Fruit fly (Drosophila melanogaster) whole organism, embryonic: ENCODE results near the gene Or85a.
A peak's percentile ranks its signal among the peaks of the same experiment; 100 is the strongest.

Experiments
- ATbp ChIP-seq: fragments of 200-800 bp; sonication (Bioruptor generic); optimal IDR thresholded peaks from 2 replicates; lab custom pipeline; 2017; ENCODE audit warnings: missing biosample characterization, mild to moderate bottlenecking, missing genetic modification characterization, missing genetic modification reagents
- Atf6 ChIP-seq: fragments of 200-800 bp; sonication (Bioruptor generic); IDR thresholded peaks from 2 replicates; pipeline ENCODE4 v1.3.6; 2022; ENCODE audit warnings: missing biosample characterization, missing genetic modification characterization
- CG10147 ChIP-seq: fragments of 200-800 bp; sonication (Bioruptor generic); optimal IDR thresholded peaks from 2 replicates; lab custom pipeline; 2019; ENCODE audit warnings: missing biosample characterization, mild to moderate bottlenecking, missing genetic modification characterization, moderate library complexity
- CG11247 ChIP-seq: fragments of 200-800 bp; sonication (Bioruptor generic); IDR thresholded peaks from 2 replicates; pipeline ENCODE4 v1.3.6; 2022; ENCODE audit warnings: missing biosample characterization, missing genetic modification characterization
- CG11696 ChIP-seq: fragments of 200-800 bp; sonication (Bioruptor generic); IDR thresholded peaks from 2 replicates; pipeline ENCODE4 v1.3.6; 2022; ENCODE audit warnings: missing biosample characterization, missing genetic modification characterization
- CG12104 ChIP-seq: fragments of 200-800 bp; sonication (Bioruptor generic); optimal IDR thresholded peaks from 3 replicates; lab custom pipeline; 2016; ENCODE audit warnings: missing biosample characterization, missing genetic modification characterization
- CG1602 ChIP-seq: fragments of 200-800 bp; sonication (Bioruptor generic); optimal IDR thresholded peaks from 3 replicates; lab custom pipeline; 2016; ENCODE audit warnings: missing biosample characterization, missing genetic modification characterization
- CG17186 ChIP-seq: fragments of 200-800 bp; sonication (Bioruptor generic); optimal IDR thresholded peaks from 3 replicates; lab custom pipeline; 2017; ENCODE audit warnings: missing biosample characterization, missing genetic modification reagents, missing genetic modification characterization
- CG17829 ChIP-seq: fragments of 200-800 bp; optimal IDR thresholded peaks from 2 replicates; lab custom pipeline; 2019; ENCODE audit warnings: missing biosample characterization, mild to moderate bottlenecking, missing genetic modification characterization, moderate library complexity
- CG17912 ChIP-seq: fragments of 200-800 bp; sonication (Bioruptor generic); optimal IDR thresholded peaks from 2 replicates; lab custom pipeline; 2018; ENCODE audit warnings: missing biosample characterization, mild to moderate bottlenecking, missing genetic modification characterization
- CG1832 ChIP-seq: fragments of 200-800 bp; sonication (Bioruptor generic); optimal IDR thresholded peaks from 2 replicates; lab custom pipeline; 2017; ENCODE audit warnings: missing biosample characterization, mild to moderate bottlenecking, missing genetic modification characterization, inconsistent platforms
- CG2889 ChIP-seq: fragments of 200-800 bp; sonication (Bioruptor generic); IDR thresholded peaks from 3 replicates; pipeline ENCODE4 v1.3.6; 2022; ENCODE audit warnings: missing biosample characterization, missing genetic modification characterization
- CG32767 ChIP-seq: fragments of 200-800 bp; sonication (Bioruptor generic); IDR thresholded peaks from 2 replicates; pipeline ENCODE4 v1.3.6; 2022; ENCODE audit warnings: missing biosample characterization, missing genetic modification characterization
- CG32772 ChIP-seq: fragments of 200-800 bp; sonication (Bioruptor generic); IDR thresholded peaks from 2 replicates; pipeline ENCODE4 v1.3.6; 2022; ENCODE audit warnings: missing biosample characterization, missing genetic modification characterization
- CG3407 ChIP-seq: fragments of 200-800 bp; sonication (Bioruptor generic); optimal IDR thresholded peaks from 2 replicates; lab custom pipeline; 2018; ENCODE audit warnings: missing biosample characterization, mild to moderate bottlenecking, missing genetic modification characterization
- CG3847 ChIP-seq: fragments of 200-800 bp; sonication (Bioruptor generic); IDR thresholded peaks from 2 replicates; pipeline ENCODE4 v1.3.6; 2022; ENCODE audit warnings: missing biosample characterization, missing genetic modification characterization
- CG42726 ChIP-seq: fragments of 200-800 bp; sonication (Bioruptor generic); IDR thresholded peaks from 2 replicates; pipeline ENCODE4 v1.3.6; 2022; ENCODE audit warnings: missing biosample characterization, missing genetic modification characterization; ENCODE audit not compliant: partially characterized antibody
- CG43689 ChIP-seq: fragments of 200-800 bp; sonication (Bioruptor generic); IDR thresholded peaks from 2 replicates; pipeline ENCODE4 v1.3.6; 2022; ENCODE audit warnings: missing biosample characterization, missing genetic modification characterization
- CG4424 ChIP-seq: fragments of 200-800 bp; sonication (Bioruptor generic); optimal IDR thresholded peaks from 3 replicates; lab custom pipeline; 2016; ENCODE audit warnings: missing biosample characterization, missing genetic modification characterization
- CG5180 ChIP-seq: fragments of 200-800 bp; sonication (Bioruptor generic); optimal IDR thresholded peaks from 3 replicates; lab custom pipeline; 2017; ENCODE audit warnings: missing biosample characterization, missing genetic modification characterization, mild to moderate bottlenecking, moderate library complexity, missing genetic modification reagents
- CG6175 ChIP-seq: fragments of 200-800 bp; sonication (Bioruptor generic); IDR thresholded peaks from 3 replicates; pipeline ENCODE4 v1.3.6; 2022; ENCODE audit warnings: missing biosample characterization, missing genetic modification characterization
- CG7556 ChIP-seq: fragments of 200-800 bp; sonication (Bioruptor generic); optimal IDR thresholded peaks from 2 replicates; lab custom pipeline; 2017; ENCODE audit warnings: missing biosample characterization, mild to moderate bottlenecking, missing genetic modification characterization
- CG8388 ChIP-seq: fragments of 200-800 bp; sonication (Bioruptor generic); optimal IDR thresholded peaks from 2 replicates; lab custom pipeline; 2019; ENCODE audit warnings: missing biosample characterization, mild to moderate bottlenecking, missing genetic modification characterization, moderate library complexity
- CG8924 ChIP-seq: fragments of 200-800 bp; optimal IDR thresholded peaks from 3 replicates; lab custom pipeline; 2019; ENCODE audit warnings: missing biosample characterization, mild to moderate bottlenecking, missing genetic modification characterization, moderate library complexity
- CG9437 ChIP-seq: fragments of 200-800 bp; sonication (Bioruptor generic); optimal IDR thresholded peaks from 2 replicates; lab custom pipeline; 2018; ENCODE audit warnings: missing biosample characterization, mild to moderate bottlenecking, missing genetic modification characterization
- Chrac-16 ChIP-seq: fragments of 200-800 bp; sonication (Bioruptor generic); optimal IDR thresholded peaks from 3 replicates; lab custom pipeline; 2016; ENCODE audit warnings: missing biosample characterization, missing genetic modification characterization
- D ChIP-seq, 2 experiments: fragments of 200-800 bp in 1 of 2; fragments of >200 bp in 1 of 2; sonication (Bioruptor generic) in 1 of 2; optimal IDR thresholded peaks; 2 replicates in 1 of 2; 3 replicates in 1 of 2; lab custom pipeline; 2017; ENCODE audit warnings: mild to moderate bottlenecking in 1 of 2, missing biosample characterization in 1 of 2, missing genetic modification characterization in 1 of 2, missing genetic modification reagents in 1 of 2
- Doc2 ChIP-seq: fragments of 200-800 bp; sonication (Bioruptor generic); IDR thresholded peaks from 2 replicates; pipeline ENCODE4 v1.3.6; 2022; ENCODE audit warnings: missing biosample characterization, missing genetic modification characterization
- Drgx ChIP-seq: fragments of 200-800 bp; sonication (Bioruptor generic); IDR thresholded peaks from 2 replicates; pipeline ENCODE4 v1.3.6; 2022; ENCODE audit warnings: missing biosample characterization, missing genetic modification characterization
- Fer2 ChIP-seq: fragments of 200-800 bp; sonication (Bioruptor generic); optimal IDR thresholded peaks from 2 replicates; lab custom pipeline; 2018; ENCODE audit warnings: missing biosample characterization, mild to moderate bottlenecking, missing genetic modification characterization, moderate library complexity
- HHEX ChIP-seq: fragments of 200-800 bp; sonication (Bioruptor generic); optimal IDR thresholded peaks from 3 replicates; lab custom pipeline; 2017; ENCODE audit warnings: missing biosample characterization, mild to moderate bottlenecking, missing genetic modification characterization, missing genetic modification reagents
- NFAT ChIP-seq: fragments of 200-800 bp; sonication (Bioruptor generic); IDR thresholded peaks from 2 replicates; pipeline ENCODE4 v1.3.6; 2022; ENCODE audit warnings: missing biosample characterization, missing genetic modification characterization
- Side ChIP-seq: fragments of 200-800 bp; sonication (Bioruptor generic); optimal IDR thresholded peaks from 2 replicates; lab custom pipeline; 2016; ENCODE audit warnings: missing biosample characterization, missing genetic modification characterization
- Stat92E ChIP-seq, 3 experiments: fragments of >200 bp in 2 of 3; fragments of 200-800 bp in 1 of 3; sonication (Bioruptor generic) in 1 of 3; optimal IDR thresholded peaks; 2 replicates each; lab custom pipeline; 2017 to 2019; ENCODE audit warnings: missing biosample characterization in 3 of 3, missing genetic modification characterization in 3 of 3, mild to moderate bottlenecking in 1 of 3, moderate library complexity in 1 of 3
- al ChIP-seq: fragments of 200-800 bp; sonication (Bioruptor generic); IDR thresholded peaks from 2 replicates; pipeline ENCODE4 v1.3.6; 2022; ENCODE audit warnings: missing biosample characterization, missing genetic modification characterization
- ato ChIP-seq: fragments of 200-800 bp; sonication (Bioruptor generic); IDR thresholded peaks from 2 replicates; pipeline ENCODE4 v1.3.6; 2022; ENCODE audit warnings: missing biosample characterization, missing genetic modification characterization; ENCODE audit not compliant: partially characterized antibody
- bab2 ChIP-seq: fragments of 200-800 bp; sonication (Bioruptor generic); optimal IDR thresholded peaks from 2 replicates; lab custom pipeline; 2016; ENCODE audit warnings: missing biosample characterization, missing genetic modification characterization
- ems ChIP-seq: fragments of 200-800 bp; sonication (Bioruptor generic); optimal IDR thresholded peaks from 3 replicates; lab custom pipeline; 2016; ENCODE audit warnings: missing biosample characterization, missing genetic modification characterization
- gce ChIP-seq: fragments of 200-800 bp; sonication (Bioruptor generic); IDR thresholded peaks from 3 replicates; pipeline ENCODE4 v1.3.6; 2022; ENCODE audit warnings: missing biosample characterization, missing genetic modification characterization
- gcm ChIP-seq: fragments of 200-800 bp; sonication (Bioruptor generic); optimal IDR thresholded peaks from 2 replicates; lab custom pipeline; 2019; ENCODE audit warnings: missing biosample characterization, mild to moderate bottlenecking, missing genetic modification characterization, moderate library complexity
- hb ChIP-seq: fragments of 200-800 bp; sonication (Bioruptor generic); IDR thresholded peaks from 3 replicates; pipeline ENCODE4 v1.3.6; 2022; ENCODE audit warnings: missing biosample characterization, missing genetic modification characterization; ENCODE audit not compliant: partially characterized antibody
- nom ChIP-seq: fragments of 200-800 bp; sonication (Bioruptor generic); optimal IDR thresholded peaks from 2 replicates; lab custom pipeline; 2017; ENCODE audit warnings: missing biosample characterization, missing genetic modification characterization, mild to moderate bottlenecking, moderate library complexity, missing genetic modification reagents
- pho ChIP-seq: fragments of 200-800 bp; sonication (Bioruptor generic); optimal IDR thresholded peaks from 2 replicates; lab custom pipeline; 2016; ENCODE audit warnings: missing biosample characterization, missing genetic modification characterization
- repo ChIP-seq: fragments of 200-800 bp; sonication (Bioruptor generic); optimal IDR thresholded peaks from 2 replicates; lab custom pipeline; 2016; ENCODE audit warnings: missing biosample characterization, missing genetic modification characterization
- sqz ChIP-seq: fragments of 200-800 bp; sonication (Bioruptor generic); optimal IDR thresholded peaks from 3 replicates; lab custom pipeline; 2018; ENCODE audit warnings: missing biosample characterization, mild to moderate bottlenecking, missing genetic modification characterization
- stc ChIP-seq: fragments of 200-800 bp; sonication (Bioruptor generic); IDR thresholded peaks from 2 replicates; pipeline ENCODE4 v1.3.6; 2022; ENCODE audit warnings: missing biosample characterization, missing genetic modification characterization
- tio ChIP-seq: fragments of 200-800 bp; sonication (Bioruptor generic); optimal IDR thresholded peaks from 2 replicates; lab custom pipeline; 2017; ENCODE audit warnings: missing biosample characterization, missing genetic modification characterization, inconsistent platforms
- trh ChIP-seq: fragments of 200-800 bp; sonication (Bioruptor generic); optimal IDR thresholded peaks from 2 replicates; lab custom pipeline; 2016; ENCODE audit warnings: missing biosample characterization, missing genetic modification characterization
- vfl ChIP-seq: fragments of 200-800 bp; sonication (Bioruptor generic); optimal IDR thresholded peaks from 2 replicates; lab custom pipeline; 2016; ENCODE audit warnings: missing biosample characterization, missing genetic modification characterization

Gene Or85a

dm6 chr3R:8284234-8284633, 37.3 kb upstream of the Or85a start (continued):
- TF ChIP-seq trh (GFP tag; lab: Kevin White, UChicago) (no peak), D (optimal IDR thresholded peaks at IDR 0.05; lab: Kevin White, UChicago) (peak; percentile 100), D (GFP tag; optimal IDR thresholded peaks at IDR 0.05; lab: Kevin White, UChicago) (no peak), CG2889 (GFP tag; lab: Robert Waterston, UW) (0 out of 3 replicates have a peak, but pooled peaks have one; percentile 15), CG10147 (no peak), CG6175 (no peak), CG42726 (GFP tag; lab: Robert Waterston, UW) (no peak), Atf6 (GFP tag; lab: Robert Waterston, UW) (no peak), ems (GFP tag; lab: Kevin White, UChicago) (no peak), CG1832 (no peak), al (GFP tag; lab: Robert Waterston, UW) (no peak), repo (GFP tag; lab: Kevin White, UChicago) (no peak), CG7556 (GFP tag; lab: Kevin White, UChicago) (no peak), nom (GFP tag; lab: Kevin White, UChicago) (no peak), CG1602 (no peak), Side (GFP tag; lab: Kevin White, UChicago) (no peak), CG43689 (GFP tag; lab: Robert Waterston, UW) (no peak), NFAT (no peak), HHEX (GFP tag; lab: Kevin White, UChicago) (no peak), gcm (GFP tag; lab: Kevin White, UChicago) (no peak), hb (GFP tag; lab: Robert Waterston, UW) (no peak), CG17912 (GFP tag; lab: Kevin White, UChicago) (no peak), bab2 (GFP tag; lab: Kevin White, UChicago) (no peak), Chrac-16 (GFP tag; lab: Kevin White, UChicago) (no peak), CG11696 (no peak)

dm6 chr3R:8285727-8286344, 35.7 kb upstream of the Or85a start:
- TF ChIP-seq CG12104 (GFP tag; lab: Kevin White, UChicago) = no peak
- no peak for TF ChIP-seq sqz (GFP tag; lab: Kevin White, UChicago)
- peak; percentile 42; the same call in 1 of the 2 replicates for TF ChIP-seq ato (GFP tag; lab: Robert Waterston, UW)
- TF ChIP-seq CG17186 (GFP tag; lab: Kevin White, UChicago) = no peak
- TF ChIP-seq CG32767 = no peak
- no peak for TF ChIP-seq CG9437 (GFP tag; lab: Kevin White, UChicago)
- no peak for TF ChIP-seq ems (GFP tag; lab: Kevin White, UChicago)
- no peak for TF ChIP-seq CG3847 (GFP tag; lab: Robert Waterston, UW)
- peak; percentile 71 for TF ChIP-seq D (optimal IDR thresholded peaks at IDR 0.05; lab: Kevin White, UChicago)
- no peak for TF ChIP-seq D (GFP tag; optimal IDR thresholded peaks at IDR 0.05; lab: Kevin White, UChicago)
- TF ChIP-seq ATbp (GFP tag; lab: Kevin White, UChicago) = no peak
- peak; percentile 9 for TF ChIP-seq CG8924
- no peak for TF ChIP-seq stc (GFP tag; lab: Robert Waterston, UW)
- TF ChIP-seq CG3407 (GFP tag; lab: Kevin White, UChicago) = no peak
- TF ChIP-seq CG17829 (tag; lab: Kevin White, UChicago) = peak; percentile 12
- TF ChIP-seq Doc2 (GFP tag; lab: Robert Waterston, UW) = no peak
- no peak for TF ChIP-seq CG32772 (GFP tag; lab: Robert Waterston, UW)
- TF ChIP-seq pho (GFP tag; lab: Kevin White, UChicago) = no peak
- no peak for TF ChIP-seq tio
- TF ChIP-seq CG8388 (GFP tag; lab: Kevin White, UChicago) = no peak
- TF ChIP-seq CG11247 (GFP tag; lab: Robert Waterston, UW) = no peak
- TF ChIP-seq trh (GFP tag; lab: Kevin White, UChicago) = no peak
- TF ChIP-seq gce (GFP tag; lab: Robert Waterston, UW) = no peak
- TF ChIP-seq CG4424 (GFP tag; lab: Kevin White, UChicago) = no peak
- TF ChIP-seq CG5180 (GFP tag; lab: Kevin White, UChicago) = no peak
- no peak for TF ChIP-seq Drgx
- TF ChIP-seq Fer2 (tag; lab: Kevin White, UChicago) = no peak
- no peak for TF ChIP-seq Stat92E (GFP tag; optimal IDR thresholded peaks at IDR 0.05; lab: Kevin White, UChicago)
- TF ChIP-seq vfl (GFP tag; lab: Kevin White, UChicago) = no peak
